Fruit fly (Drosophila melanogaster): ENCODE data around the gene fwd.

- TF ChIP-seq CG8478 (optimal IDR thresholded peaks at IDR 0.05) (no peak), CTCF (optimal IDR thresholded peaks at IDR 0.05) (no peak)
Measured at dm6 chr3L:339072-339471, 19.4 kb upstream of the fwd start.

All from S2 (cell line).